Worm (Caenorhabditis elegans) whole organism, late embryonic: ENCODE results near the gene T06A10.107.
"Not testable (repeated sequence)": the region's sequence is repeated elsewhere in the genome, so short reads cannot be mapped to it uniquely, and the experiment has no call there.

Experiments
- C08G9.2 ChIP-seq: sonication (generic microtip); optimal IDR thresholded peaks from 2 replicates; lab custom pipeline; 2016; ENCODE audit warnings: mild to moderate bottlenecking, missing genetic modification characterization, moderate library complexity, missing compliant biosample characterization
- C38D4.7 ChIP-seq: fragments of 200-800 bp; sonication (Bioruptor generic); optimal IDR thresholded peaks from 2 replicates; lab custom pipeline; 2018; ENCODE audit warnings: mild to moderate bottlenecking, missing genetic modification characterization, moderate library complexity, missing compliant biosample characterization
- K02D7.2 ChIP-seq: sonication (generic microtip); optimal IDR thresholded peaks from 2 replicates; lab custom pipeline; 2017; ENCODE audit warnings: mild to moderate bottlenecking, missing genetic modification characterization, missing compliant biosample characterization
- K09A11.1 ChIP-seq: sonication (generic microtip); optimal IDR thresholded peaks from 2 replicates; lab custom pipeline; 2017; ENCODE audit warnings: antibody characterized with exemption, mild to moderate bottlenecking, missing genetic modification characterization, missing compliant biosample characterization; ENCODE audit not compliant: insufficient read depth
- T23F11.4 ChIP-seq: fragments of 200-800 bp; sonication (Bioruptor generic); optimal IDR thresholded peaks from 2 replicates; lab custom pipeline; 2018; ENCODE audit warnings: mild to moderate bottlenecking, missing genetic modification characterization, missing compliant biosample characterization
- Y22D7AL.16 ChIP-seq: sonication (generic microtip); optimal IDR thresholded peaks from 2 replicates; lab custom pipeline; 2016; ENCODE audit warnings: missing genetic modification characterization, missing compliant biosample characterization
- ahr-1 ChIP-seq: sonication (generic microtip); optimal IDR thresholded peaks from 2 replicates; lab custom pipeline; 2016; ENCODE audit warnings: missing genetic modification characterization, missing compliant biosample characterization
- ceh-18 ChIP-seq: sonication (generic microtip); optimal IDR thresholded peaks from 2 replicates; lab custom pipeline; 2016; ENCODE audit warnings: missing genetic modification characterization, missing compliant biosample characterization
- ceh-2 ChIP-seq: sonication (generic microtip); optimal IDR thresholded peaks from 2 replicates; lab custom pipeline; 2016; ENCODE audit warnings: missing genotype, missing genetic modification characterization, missing compliant biosample characterization
- ceh-34 ChIP-seq: sonication (generic microtip); optimal IDR thresholded peaks from 2 replicates; lab custom pipeline; 2016; ENCODE audit warnings: mild to moderate bottlenecking, missing genetic modification characterization, missing compliant biosample characterization
- ceh-48 ChIP-seq: sonication (generic microtip); optimal IDR thresholded peaks from 2 replicates; lab custom pipeline; 2016; ENCODE audit warnings: missing genetic modification characterization, inconsistent platforms, missing compliant biosample characterization
- ceh-6 ChIP-seq: fragments of 200-800 bp; sonication (Bioruptor generic); optimal IDR thresholded peaks from 2 replicates; lab custom pipeline; 2018; ENCODE audit warnings: mild to moderate bottlenecking, missing genetic modification characterization, missing compliant biosample characterization
- elt-4 ChIP-seq: sonication (generic microtip); optimal IDR thresholded peaks from 2 replicates; lab custom pipeline; 2016; ENCODE audit warnings: missing genetic modification characterization, missing compliant biosample characterization
- fkh-10 ChIP-seq: fragments of 150-350 bp; optimal IDR thresholded peaks from 2 replicates; lab custom pipeline; 2014; ENCODE audit warnings: missing biosample characterization, missing genetic modification reagents, missing genetic modification characterization
- gmeb-2 ChIP-seq: sonication (generic microtip); optimal IDR thresholded peaks from 2 replicates; lab custom pipeline; 2016; ENCODE audit warnings: missing genetic modification characterization, inconsistent platforms, missing compliant biosample characterization
- hlh-13 ChIP-seq: fragments of 200-800 bp; sonication (Bioruptor generic); optimal IDR thresholded peaks from 2 replicates; lab custom pipeline; 2018; ENCODE audit warnings: mild to moderate bottlenecking, missing genetic modification characterization, missing compliant biosample characterization
- hlh-15 ChIP-seq: sonication (generic microtip); optimal IDR thresholded peaks from 2 replicates; lab custom pipeline; 2016; ENCODE audit warnings: missing genetic modification characterization, missing compliant biosample characterization
- hlh-30 ChIP-seq: sonication (generic microtip); optimal IDR thresholded peaks from 2 replicates; lab custom pipeline; 2017; ENCODE audit warnings: antibody characterized with exemption, missing genetic modification characterization, missing compliant biosample characterization; ENCODE audit not compliant: insufficient read depth
- hlh-6 ChIP-seq: sonication (generic microtip); optimal IDR thresholded peaks from 2 replicates; lab custom pipeline; 2016; ENCODE audit warnings: missing genotype, missing genetic modification characterization, missing compliant biosample characterization
- hlh-8 ChIP-seq: sonication (generic microtip); optimal IDR thresholded peaks from 2 replicates; lab custom pipeline; 2016; ENCODE audit warnings: missing genotype, missing genetic modification characterization, missing compliant biosample characterization
- lim-6 ChIP-seq: sonication (generic microtip); optimal IDR thresholded peaks from 2 replicates; lab custom pipeline; 2016; ENCODE audit warnings: missing genetic modification characterization, missing compliant biosample characterization
- lin-11 ChIP-seq: fragments of 200-800 bp; sonication (Bioruptor generic); optimal IDR thresholded peaks from 2 replicates; lab custom pipeline; 2018; ENCODE audit warnings: mild to moderate bottlenecking, missing genetic modification characterization, missing compliant biosample characterization
- madf-2 ChIP-seq: sonication (generic microtip); optimal IDR thresholded peaks from 2 replicates; lab custom pipeline; 2017; ENCODE audit warnings: missing genetic modification characterization, missing compliant biosample characterization
- nhr-232 ChIP-seq: sonication (generic microtip); optimal IDR thresholded peaks from 2 replicates; lab custom pipeline; 2016; ENCODE audit warnings: missing genetic modification characterization, missing compliant biosample characterization
- npax-4 ChIP-seq: sonication (generic microtip); optimal IDR thresholded peaks from 2 replicates; lab custom pipeline; 2016; ENCODE audit warnings: missing genetic modification characterization, missing compliant biosample characterization
- odd-2 ChIP-seq: sonication (generic microtip); optimal IDR thresholded peaks from 2 replicates; lab custom pipeline; 2017; ENCODE audit warnings: antibody characterized with exemption, mild to moderate bottlenecking, missing genetic modification characterization, missing compliant biosample characterization
- pag-3 ChIP-seq: sonication (generic microtip); optimal IDR thresholded peaks from 2 replicates; lab custom pipeline; 2016; ENCODE audit warnings: missing compliant biosample characterization, missing genetic modification characterization, borderline replicate concordance
- pax-1 ChIP-seq: fragments of 150-350 bp; optimal IDR thresholded peaks from 2 replicates; lab custom pipeline; 2014; ENCODE audit warnings: missing biosample characterization, missing genetic modification characterization
- pha-2 ChIP-seq: sonication (generic microtip); optimal IDR thresholded peaks from 2 replicates; lab custom pipeline; 2017; ENCODE audit warnings: mild to moderate bottlenecking, missing genetic modification characterization, missing compliant biosample characterization
- tbx-2 ChIP-seq: sonication (generic microtip); optimal IDR thresholded peaks from 2 replicates; lab custom pipeline; 2016; ENCODE audit warnings: missing genetic modification characterization, missing compliant biosample characterization
- unc-3 ChIP-seq, 2 experiments: fragments of 200-800 bp in 1 of 2; sonication (Bioruptor generic) in 1 of 2; sonication (generic microtip) in 1 of 2; conservative IDR thresholded peaks in 1 of 2; optimal IDR thresholded peaks in 1 of 2; 2 replicates each; pipeline versions ENCODE4 v1.3.6 to Lab custom; 2016 to 2022; ENCODE audit warnings: missing compliant biosample characterization in 2 of 2, missing genetic modification characterization in 2 of 2, missing genetic modification reagents in 1 of 2
- unc-42 ChIP-seq: sonication (generic microtip); optimal IDR thresholded peaks from 2 replicates; lab custom pipeline; 2016; ENCODE audit warnings: missing genotype, missing genetic modification characterization, missing compliant biosample characterization
- unc-86 ChIP-seq: sonication (generic microtip); optimal IDR thresholded peaks from 2 replicates; lab custom pipeline; 2016; ENCODE audit warnings: missing genetic modification characterization, missing compliant biosample characterization

Gene T06A10.107

DNA sequence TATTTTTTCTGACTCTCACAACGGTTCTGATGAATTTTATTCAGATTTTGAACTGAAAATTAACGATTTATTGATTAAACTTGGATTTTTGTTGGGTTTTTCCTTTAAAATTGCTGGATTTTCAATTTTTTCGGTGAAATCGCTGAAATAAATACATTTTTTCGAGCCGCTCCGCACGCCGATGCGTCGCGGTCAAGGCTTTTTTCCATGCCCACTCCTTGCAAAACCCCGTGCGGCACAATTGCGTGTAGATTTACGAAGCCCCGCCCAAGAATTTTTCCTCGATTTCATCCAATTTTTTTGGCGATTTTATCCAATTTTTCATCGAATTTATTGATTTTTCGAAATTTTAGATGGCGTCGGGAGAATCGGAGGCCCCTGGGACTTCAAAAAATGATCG lies 1.8 kb upstream of the T06A10.107 start, which contains the start of gene gtsf-1 (continued):
- TF ChIP-seq gmeb-2 (peak; percentile 44), Y22D7AL.16 (no peak), ceh-2 (tag; lab: Kevin White, UChicago) (peak; percentile 53), hlh-8 (no peak), C08G9.2 (no peak), unc-42 (peak; percentile 47), K09A11.1 (tag; lab: Kevin White, UChicago) (peak; percentile 74), hlh-6 (tag; lab: Kevin White, UChicago) (no peak), ceh-48 (tag; lab: Kevin White, UChicago) (peak; percentile 45), ceh-18 (tag; lab: Kevin White, UChicago) (peak; percentile 18), pha-2 (tag; lab: Kevin White, UChicago) (peak; percentile 25), K02D7.2 (tag; lab: Kevin White, UChicago) (no peak), hlh-15 (tag; lab: Kevin White, UChicago) (no peak), npax-4 (tag; lab: Kevin White, UChicago) (no peak), ceh-6 (no peak)

ce11 chrIV:16868900-16869299 lies 1.6 kb downstream of the T06A10.107 start, which contains the start of gene T06A10.106:
Gene T06A10.106, minus strand, starts transcription at chrIV:16869000.
- TF ChIP-seq hlh-8 (no peak), hlh-30 (no peak), ahr-1 (tag; lab: Kevin White, UChicago) (no peak), fkh-10 (GFP tag; lab: Kevin White, UChicago) (no peak), ceh-34 (tag; lab: Kevin White, UChicago) (no peak)

DNA sequence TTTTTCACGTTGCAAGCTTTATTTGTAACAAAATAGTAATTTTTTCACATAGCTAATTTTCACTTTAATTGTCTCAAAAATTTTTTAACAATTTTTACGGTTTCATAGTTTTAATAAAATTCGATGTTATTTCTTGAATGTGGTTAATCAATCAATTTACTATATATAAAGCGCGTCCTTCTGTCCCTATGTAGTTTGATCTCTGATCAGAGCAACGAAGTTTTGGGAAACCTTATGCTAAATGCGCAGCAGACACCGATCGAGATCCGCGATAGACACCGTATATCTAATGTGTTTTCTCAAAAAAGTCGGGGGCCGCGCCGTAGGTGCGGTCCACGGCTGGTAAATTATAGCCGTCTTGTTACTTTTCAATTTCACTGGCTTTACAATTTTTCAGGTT lies 21.3 kb downstream of the T06A10.107 start:
- no peak for TF ChIP-seq madf-2 (tag; lab: Kevin White, UChicago)

DNA sequence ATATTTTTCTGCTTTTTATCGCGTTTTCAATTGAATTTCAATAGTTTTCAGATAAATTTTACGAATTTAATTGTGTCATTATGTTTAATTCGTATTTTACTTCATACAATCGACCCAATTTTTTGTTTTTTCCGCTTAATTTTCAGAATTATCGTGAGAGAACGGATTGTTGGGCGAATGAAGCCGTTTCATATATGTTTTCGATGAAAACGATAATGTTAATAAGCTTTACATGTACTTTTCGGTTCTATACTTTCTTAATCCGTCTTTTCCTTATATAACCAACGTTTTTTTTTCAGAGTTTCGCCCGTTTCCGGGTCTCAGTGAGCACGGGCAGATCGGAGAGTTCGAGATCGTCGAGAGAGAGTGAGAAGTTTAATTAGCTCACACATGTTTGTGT lies 28.0 kb downstream of the T06A10.107 start, which contains the start of gene T06A10.2:
Gene T06A10.2 (plus strand): TSS at position 301 of the 400 bp plus-strand sequence.
- TF ChIP-seq elt-4 (tag; lab: Kevin White, UChicago); ceh-48 (tag; lab: Kevin White, UChicago); tbx-2: not testable (repeated sequence)

DNA sequence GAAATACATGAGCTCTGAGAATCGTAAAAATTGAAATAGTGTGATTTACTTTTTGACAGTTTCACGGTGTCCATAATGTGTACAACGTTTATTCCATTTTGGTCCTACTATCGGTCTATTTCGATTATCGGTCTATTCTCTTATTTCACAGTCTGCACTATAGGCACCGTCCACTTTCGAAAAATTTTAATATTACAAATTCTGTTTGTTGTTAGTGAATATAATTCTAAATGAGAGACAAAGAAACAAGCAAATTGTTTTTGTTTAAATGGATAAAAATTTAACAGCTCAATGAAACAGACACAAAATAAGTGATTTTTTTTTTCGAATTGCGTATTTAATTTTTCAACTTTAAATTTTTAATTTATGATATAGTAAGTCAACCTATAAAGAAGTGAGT lies 30.9 kb downstream of the T06A10.107 start:
- no peak for TF ChIP-seq lin-11 (tag; lab: Kevin White, UChicago)
- no peak for TF ChIP-seq lim-6
- TF ChIP-seq odd-2: no peak
- TF ChIP-seq unc-3 (GFP tag; conservative IDR thresholded peaks at IDR 0.05; lab: Robert Waterston, UW): no peak
- TF ChIP-seq unc-3 (tag; optimal IDR thresholded peaks at IDR 0.05; lab: Kevin White, UChicago): no peak
- TF ChIP-seq elt-4 (tag; lab: Kevin White, UChicago): no peak
- TF ChIP-seq pax-1 (tag; lab: Kevin White, UChicago): no peak
- no peak for TF ChIP-seq fkh-10 (GFP tag; lab: Kevin White, UChicago)
- no peak for TF ChIP-seq unc-86 (tag; lab: Kevin White, UChicago)
- TF ChIP-seq, all 69 proteins: peak for 0

DNA sequence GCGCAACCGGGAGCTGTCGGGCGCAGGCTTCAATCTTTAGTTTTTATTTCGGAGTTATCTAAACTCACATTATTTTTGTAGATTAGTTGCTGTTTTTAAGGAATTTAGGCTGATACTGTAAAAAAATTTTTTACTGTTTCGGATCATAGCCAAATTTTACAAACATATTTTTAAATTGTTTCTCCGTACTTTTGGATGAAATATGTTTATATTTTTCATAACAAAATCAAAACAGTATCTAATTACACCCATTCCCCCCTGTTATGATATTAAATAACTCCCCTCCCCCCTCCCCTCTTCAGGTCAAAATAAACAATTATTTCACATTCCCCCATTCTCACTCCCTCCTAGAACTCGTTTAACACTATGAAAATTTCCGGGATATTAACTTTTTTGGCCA lies 48.4 kb downstream of the T06A10.107 start, which contains the start of gene Y116A8C.3:
Gene Y116A8C.3 (plus strand): TSS at position 301 of the 400 bp plus-strand sequence.
- TF ChIP-seq ceh-6 (no peak), hlh-13 (no peak), gmeb-2 (no peak), C38D4.7 (no peak), K02D7.2 (tag; lab: Kevin White, UChicago) (no peak), pag-3 (no peak), T23F11.4 (no peak), pax-1 (tag; lab: Kevin White, UChicago) (no peak), madf-2 (tag; lab: Kevin White, UChicago) (no peak), nhr-232 (no peak)
